Fruit fly (Drosophila melanogaster) whole organism, prepupa: ENCODE results near the gene CG11964.

Source experiments
- CG11294 ChIP-seq: fragments of 200-800 bp; sonication (Bioruptor generic); IDR thresholded peaks from 2 replicates; pipeline ENCODE4 v1.3.6; 2022; ENCODE audit warnings: missing biosample characterization, missing genetic modification characterization
- CG31627 ChIP-seq: fragments of 200-800 bp; sonication (Bioruptor generic); optimal IDR thresholded peaks from 3 replicates; lab custom pipeline; 2016; ENCODE audit warnings: missing biosample characterization, missing genetic modification characterization
- CG6792 ChIP-seq: fragments of 200-800 bp; sonication (Bioruptor generic); optimal IDR thresholded peaks from 3 replicates; lab custom pipeline; 2016; ENCODE audit warnings: missing biosample characterization, missing genetic modification characterization
- CG6854 ChIP-seq: fragments of 200-800 bp; sonication (Bioruptor generic); optimal IDR thresholded peaks from 2 replicates; lab custom pipeline; 2017; ENCODE audit warnings: missing biosample characterization, mild to moderate bottlenecking, missing genetic modification characterization
- CG9139 ChIP-seq: fragments of 200-800 bp; sonication (Bioruptor generic); optimal IDR thresholded peaks from 3 replicates; lab custom pipeline; 2017; ENCODE audit warnings: missing biosample characterization, mild to moderate bottlenecking, missing genetic modification characterization
- Eip75B ChIP-seq: fragments of 200-800 bp; sonication (Bioruptor generic); optimal IDR thresholded peaks from 3 replicates; lab custom pipeline; 2016; ENCODE audit warnings: missing biosample characterization, missing genetic modification characterization
- Gug ChIP-seq: fragments of 200-800 bp; sonication (Bioruptor generic); IDR thresholded peaks from 2 replicates; pipeline ENCODE4 v1.3.6; 2022; ENCODE audit warnings: missing biosample characterization, missing genetic modification characterization
- Hr39 ChIP-seq: fragments of 200-800 bp; sonication (Bioruptor generic); optimal IDR thresholded peaks from 2 replicates; lab custom pipeline; 2016; ENCODE audit warnings: missing biosample characterization, missing genetic modification characterization
- Lpt ChIP-seq: fragments of 200-800 bp; sonication (Bioruptor generic); optimal IDR thresholded peaks from 3 replicates; lab custom pipeline; 2016; ENCODE audit warnings: missing biosample characterization, missing genetic modification characterization
- Sox15 ChIP-seq: fragments of 200-800 bp; sonication (Bioruptor generic); optimal IDR thresholded peaks from 3 replicates; lab custom pipeline; 2016; ENCODE audit warnings: missing biosample characterization, missing genetic modification characterization
- esn ChIP-seq: fragments of 200-800 bp; sonication (Bioruptor generic); optimal IDR thresholded peaks from 2 replicates; lab custom pipeline; 2016; ENCODE audit warnings: missing biosample characterization, mild to moderate bottlenecking, missing genetic modification characterization, moderate library complexity
- lz ChIP-seq: fragments of 200-800 bp; sonication (Bioruptor generic); optimal IDR thresholded peaks from 3 replicates; lab custom pipeline; 2016; ENCODE audit warnings: missing biosample characterization, missing genetic modification characterization
- spab ChIP-seq: fragments of 200-800 bp; sonication (Bioruptor generic); optimal IDR thresholded peaks from 2 replicates; lab custom pipeline; 2017; ENCODE audit warnings: missing biosample characterization, mild to moderate bottlenecking, missing genetic modification characterization, missing genetic modification reagents
- ss ChIP-seq, 2 experiments: fragments of 200-800 bp; sonication (Bioruptor generic); optimal IDR thresholded peaks; 2 replicates in 1 of 2; 3 replicates in 1 of 2; lab custom pipeline; 2017 to 2018; ENCODE audit warnings: mild to moderate bottlenecking in 2 of 2, missing biosample characterization in 2 of 2, missing genetic modification characterization in 2 of 2, moderate library complexity in 1 of 2

DNA sequence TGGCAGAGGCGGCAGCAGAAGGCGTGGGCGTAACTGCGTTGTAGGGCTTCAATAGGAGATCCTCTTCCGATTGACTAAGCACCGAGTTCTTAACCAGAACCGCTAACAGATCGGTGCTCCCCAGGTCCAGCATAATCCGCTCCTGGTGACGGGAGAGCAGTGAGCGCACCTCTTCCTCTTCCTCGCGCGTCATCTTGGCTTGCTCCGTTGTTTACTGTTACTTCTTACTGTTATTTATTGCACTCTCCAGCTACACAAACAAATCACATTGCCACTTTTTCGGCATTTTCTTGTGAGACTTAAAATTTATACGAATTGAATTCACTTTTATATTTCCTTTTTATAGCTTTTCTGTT lies 13.8 kb downstream of the CG11964 start:
- TF ChIP-seq CG9139 (GFP tag; lab: Kevin White, UChicago): no peak
- TF ChIP-seq lz (GFP tag; lab: Kevin White, UChicago): no peak
- TF ChIP-seq spab (GFP tag; lab: Kevin White, UChicago): no peak
- TF ChIP-seq Hr39 (GFP tag; lab: Kevin White, UChicago): no peak
- no peak for TF ChIP-seq Lpt (GFP tag; lab: Kevin White, UChicago)
- no peak for TF ChIP-seq CG6792 (GFP tag; lab: Kevin White, UChicago)
- TF ChIP-seq CG11294 (GFP tag; lab: Robert Waterston, UW): no peak
- TF ChIP-seq Eip75B (GFP tag; lab: Kevin White, UChicago): no peak
- no peak for TF ChIP-seq Gug (GFP tag; lab: Robert Waterston, UW)
- no peak for TF ChIP-seq CG6854 (GFP tag; lab: Kevin White, UChicago)
- TF ChIP-seq Sox15 (GFP tag; lab: Kevin White, UChicago): no peak
- no peak for TF ChIP-seq ss (GFP tag; optimal IDR thresholded peaks at IDR 0.05; lab: Kevin White, UChicago)
- TF ChIP-seq CG31627 (GFP tag; lab: Kevin White, UChicago): no peak
- TF ChIP-seq esn (GFP tag; lab: Kevin White, UChicago): no peak
